Worm (Caenorhabditis elegans) whole organism, L3 larva: ENCODE data around the gene sra-9.

Experiments used
- R02D3.7 ChIP-seq: fragments of 150-350 bp; optimal IDR thresholded peaks from 2 replicates; lab custom pipeline; 2014; ENCODE audit warnings: missing biosample characterization, missing genetic modification characterization
- ama-1 ChIP-seq: fragments of 150-350 bp; optimal IDR thresholded peaks from 2 replicates; lab custom pipeline; 2018
- ceh-16 ChIP-seq: sonication (generic microtip); optimal IDR thresholded peaks from 2 replicates; lab custom pipeline; 2017; ENCODE audit warnings: missing biosample characterization, missing genetic modification characterization
- ceh-9 ChIP-seq: sonication (generic microtip); optimal IDR thresholded peaks from 2 replicates; lab custom pipeline; 2018; ENCODE audit warnings: missing biosample characterization, missing genetic modification characterization
- daf-12 ChIP-seq: fragments of 150-350 bp; optimal IDR thresholded peaks from 2 replicates; lab custom pipeline; 2014; ENCODE audit warnings: missing biosample characterization, missing genetic modification reagents, missing genetic modification characterization
- egl-27 ChIP-seq: sonication (generic microtip); optimal IDR thresholded peaks from 4 replicates; lab custom pipeline; 2017; ENCODE audit warnings: missing biosample characterization, missing genetic modification reagents, missing genetic modification characterization
- egl-5 ChIP-seq: fragments of 150-350 bp; optimal IDR thresholded peaks from 2 replicates; lab custom pipeline; 2017; ENCODE audit warnings: missing biosample characterization, missing genetic modification reagents, missing genetic modification characterization, inconsistent platforms
- elt-1 ChIP-seq: fragments of 150-350 bp; optimal IDR thresholded peaks from 2 replicates; lab custom pipeline; 2014; ENCODE audit warnings: missing biosample characterization, missing genetic modification characterization
- elt-2 ChIP-seq: sonication (generic microtip); optimal IDR thresholded peaks from 2 replicates; lab custom pipeline; 2016; ENCODE audit warnings: missing genetic modification reagents, mild to moderate bottlenecking, missing genetic modification characterization, missing compliant biosample characterization
- elt-3 ChIP-seq, 3 experiments: fragments of 150-350 bp in 1 of 3; sonication (generic microtip) in 2 of 3; optimal IDR thresholded peaks; 2 replicates in 2 of 3; 4 replicates in 1 of 3; lab custom pipeline; 2014 to 2017; ENCODE audit warnings: missing biosample characterization in 3 of 3, missing genetic modification characterization in 3 of 3
- eor-1 ChIP-seq, 2 experiments: fragments of 150-350 bp; optimal IDR thresholded peaks; 2 replicates each; lab custom pipeline; 2014 to 2018; ENCODE audit warnings: missing biosample characterization in 2 of 2, missing genetic modification characterization in 2 of 2
- fkh-2 ChIP-seq: fragments of 150-350 bp; optimal IDR thresholded peaks from 2 replicates; lab custom pipeline; 2014; ENCODE audit warnings: missing biosample characterization, missing genetic modification reagents, missing genetic modification characterization
- fos-1 ChIP-seq: fragments of 150-350 bp; optimal IDR thresholded peaks from 2 replicates; lab custom pipeline; 2014; ENCODE audit warnings: missing biosample characterization, missing genetic modification characterization
- hmg-11 ChIP-seq: sonication (generic microtip); optimal IDR thresholded peaks from 2 replicates; lab custom pipeline; 2016; ENCODE audit warnings: missing genetic modification characterization, missing compliant biosample characterization
- jun-1 ChIP-seq: fragments of 150-350 bp; optimal IDR thresholded peaks from 2 replicates; lab custom pipeline; 2014; ENCODE audit warnings: missing biosample characterization, missing genetic modification reagents, missing genetic modification characterization
- lin-39 ChIP-seq: fragments of 150-350 bp; optimal IDR thresholded peaks from 2 replicates; lab custom pipeline; 2018; ENCODE audit warnings: missing biosample characterization, missing genetic modification reagents, missing genetic modification characterization
- mml-1 ChIP-seq: fragments of 150-350 bp; sonication (generic microtip); optimal IDR thresholded peaks from 3 replicates; lab custom pipeline; 2014; ENCODE audit warnings: missing biosample characterization, missing genetic modification characterization
- nfya-1 ChIP-seq: sonication (generic microtip); optimal IDR thresholded peaks from 2 replicates; lab custom pipeline; 2017; ENCODE audit warnings: missing genetic modification characterization, mild to moderate bottlenecking, missing compliant biosample characterization, antibody characterized with exemption, moderate library complexity; ENCODE audit not compliant: insufficient read depth
- nhr-12 ChIP-seq: fragments of 150-350 bp; optimal IDR thresholded peaks from 2 replicates; lab custom pipeline; 2014; ENCODE audit warnings: missing biosample characterization, missing genetic modification characterization
- nhr-23 ChIP-seq: fragments of 150-350 bp; optimal IDR thresholded peaks from 2 replicates; lab custom pipeline; 2014; ENCODE audit warnings: missing biosample characterization, missing genetic modification reagents, missing genetic modification characterization
- nhr-237 ChIP-seq: fragments of 150-350 bp; optimal IDR thresholded peaks from 2 replicates; lab custom pipeline; 2014; ENCODE audit warnings: missing biosample characterization, missing genetic modification characterization
- nhr-25 ChIP-seq: sonication (generic microtip); optimal IDR thresholded peaks from 2 replicates; lab custom pipeline; 2017; ENCODE audit warnings: missing biosample characterization, missing genetic modification characterization
- nhr-43 ChIP-seq: sonication (generic microtip); optimal IDR thresholded peaks from 2 replicates; lab custom pipeline; 2016; ENCODE audit warnings: mild to moderate bottlenecking, missing genetic modification characterization, missing compliant biosample characterization; ENCODE audit not compliant: poor library complexity, severe bottlenecking
- nhr-67 ChIP-seq: fragments of 150-350 bp; optimal IDR thresholded peaks from 2 replicates; lab custom pipeline; 2014; ENCODE audit warnings: missing biosample characterization, missing genetic modification characterization
- nhr-77 ChIP-seq: fragments of 150-350 bp; optimal IDR thresholded peaks from 2 replicates; lab custom pipeline; 2014; ENCODE audit warnings: missing biosample characterization, missing genetic modification characterization
- pha-4 ChIP-seq: fragments of 150-350 bp; optimal IDR thresholded peaks from 2 replicates; lab custom pipeline; 2014; ENCODE audit warnings: missing biosample characterization, missing genetic modification reagents, missing genetic modification characterization
- pqm-1 ChIP-seq: fragments of 150-350 bp; optimal IDR thresholded peaks from 2 replicates; lab custom pipeline; 2017; ENCODE audit warnings: missing biosample characterization, missing genetic modification characterization, inconsistent platforms
- tbx-2 ChIP-seq: sonication (generic microtip); optimal IDR thresholded peaks from 2 replicates; lab custom pipeline; 2016; ENCODE audit warnings: mild to moderate bottlenecking, missing genetic modification characterization, missing compliant biosample characterization
- unc-39 ChIP-seq: sonication (generic microtip); optimal IDR thresholded peaks from 4 replicates; lab custom pipeline; 2017; ENCODE audit warnings: missing biosample characterization, missing genetic modification characterization
- unc-62 ChIP-seq: fragments of 150-350 bp; sonication (generic microtip); optimal IDR thresholded peaks from 4 replicates; lab custom pipeline; 2014; ENCODE audit warnings: missing biosample characterization, missing genetic modification reagents, missing genetic modification characterization
- ztf-11 ChIP-seq: fragments of 150-350 bp; optimal IDR thresholded peaks from 2 replicates; lab custom pipeline; 2014; ENCODE audit warnings: missing biosample characterization, missing genetic modification characterization

Gene sra-9

DNA sequence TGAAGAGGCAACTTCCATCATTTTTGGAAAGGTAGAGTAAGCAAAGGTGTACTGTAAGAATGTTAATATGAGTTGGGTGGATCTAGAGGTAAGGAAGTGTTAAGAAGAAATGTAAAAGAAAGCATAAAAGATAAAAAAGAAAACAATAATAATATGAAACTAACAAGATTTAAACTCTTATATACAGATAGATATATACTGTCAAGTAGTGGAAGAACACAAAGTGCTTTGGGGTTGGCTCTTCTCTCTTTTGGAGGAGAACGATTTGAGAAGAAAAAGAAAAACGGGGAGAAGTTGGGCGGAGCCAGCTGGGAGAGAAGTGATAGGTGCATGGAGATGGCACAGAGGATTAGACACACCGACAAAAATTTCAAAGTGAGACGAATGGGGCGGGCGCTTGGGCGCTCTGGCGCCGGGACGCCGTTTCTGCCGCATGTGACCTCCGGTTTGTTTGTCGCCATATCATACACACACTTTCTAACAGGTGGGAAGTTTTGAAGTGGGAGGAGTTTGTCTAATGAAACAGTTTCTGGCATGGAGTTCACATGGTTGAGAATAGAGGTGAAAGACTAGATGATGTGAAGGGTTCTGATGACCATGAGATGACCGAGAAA lies 44.7 kb upstream of the sra-9 start, which contains the start of gene T19H5.4 (continued):
- TF ChIP-seq elt-1 (no peak), egl-5 (no peak), eor-1 (tag; optimal IDR thresholded peaks at IDR 0.05; lab: Kevin White, UChicago) (no peak), ceh-9 (tag; lab: Kevin White, UChicago) (no peak), hmg-11 (tag; lab: Kevin White, UChicago) (no peak), nhr-43 (tag; lab: Kevin White, UChicago) (peak; percentile 59), egl-27 (tag; lab: Kevin White, UChicago) (no peak), elt-2 (tag; lab: Kevin White, UChicago) (peak; percentile 82), nhr-237 (tag; lab: Kevin White, UChicago) (no peak), nhr-12 (tag; lab: Kevin White, UChicago) (no peak)

DNA sequence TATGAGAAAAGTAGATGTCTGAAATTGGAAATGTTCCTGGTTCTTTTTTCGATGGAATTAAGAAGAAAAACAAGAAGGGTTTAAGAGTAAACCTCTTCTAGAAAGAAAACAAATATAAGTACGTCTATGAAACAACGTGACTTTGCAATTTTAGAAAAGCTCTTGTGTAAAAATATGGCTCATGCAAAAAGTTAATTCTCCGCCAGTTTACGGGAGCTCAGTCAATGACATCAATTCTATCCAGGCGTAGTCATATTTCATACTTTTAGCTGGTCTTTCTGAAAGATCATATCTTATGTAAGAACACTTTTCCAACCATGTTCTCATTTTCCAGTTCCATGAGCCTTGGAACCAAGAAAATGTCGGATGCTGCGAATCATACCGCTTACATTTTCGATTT lies 42.2 kb upstream of the sra-9 start:
- TF ChIP-seq eor-1 (tag; optimal IDR thresholded peaks at IDR 0.05; lab: Kevin White, UChicago) (no peak), fos-1 (no peak), ztf-11 (tag; lab: Kevin White, UChicago) (no peak), nhr-77 (tag; lab: Kevin White, UChicago) (no peak), unc-39 (tag; lab: Kevin White, UChicago) (no peak), ceh-16 (tag; lab: Kevin White, UChicago) (no peak), ceh-9 (tag; lab: Kevin White, UChicago) (no peak), nhr-67 (tag; lab: Kevin White, UChicago) (no peak), nhr-23 (no peak), unc-62 (no peak), nhr-237 (tag; lab: Kevin White, UChicago) (no peak), fkh-2 (no peak), R02D3.7 (tag; lab: Kevin White, UChicago) (no peak), tbx-2 (tag; lab: Kevin White, UChicago) (no peak)

- TF ChIP-seq pqm-1 (tag; lab: Kevin White, UChicago), result no peak
- no peak for TF ChIP-seq nhr-12 (tag; lab: Kevin White, UChicago)
- no peak for TF ChIP-seq ceh-9 (tag; lab: Kevin White, UChicago)
- TF ChIP-seq nhr-43 (tag; lab: Kevin White, UChicago), result peak; percentile 33
These were observed 41.5 kb upstream of the sra-9 start for ce11 chrII:9490589-9490988.

ce11 chrII:9491045-9491444 lies 41.1 kb upstream of the sra-9 start:
- TF ChIP-seq pha-4 (tag; lab: Kevin White, UChicago) (peak; percentile 40), nfya-1 (tag; lab: Kevin White, UChicago) (no peak), daf-12 (tag; lab: Kevin White, UChicago) (no peak), elt-3 (tag; optimal IDR thresholded peaks at IDR 0.05; lab: Kevin White, UChicago) (no peak), ztf-11 (tag; lab: Kevin White, UChicago) (no peak), hmg-11 (tag; lab: Kevin White, UChicago) (peak; percentile 19), jun-1 (tag; lab: Kevin White, UChicago) (no peak), nhr-25 (tag; lab: Kevin White, UChicago) (no peak), lin-39 (tag; lab: Kevin White, UChicago) (peak; percentile 8)

DNA sequence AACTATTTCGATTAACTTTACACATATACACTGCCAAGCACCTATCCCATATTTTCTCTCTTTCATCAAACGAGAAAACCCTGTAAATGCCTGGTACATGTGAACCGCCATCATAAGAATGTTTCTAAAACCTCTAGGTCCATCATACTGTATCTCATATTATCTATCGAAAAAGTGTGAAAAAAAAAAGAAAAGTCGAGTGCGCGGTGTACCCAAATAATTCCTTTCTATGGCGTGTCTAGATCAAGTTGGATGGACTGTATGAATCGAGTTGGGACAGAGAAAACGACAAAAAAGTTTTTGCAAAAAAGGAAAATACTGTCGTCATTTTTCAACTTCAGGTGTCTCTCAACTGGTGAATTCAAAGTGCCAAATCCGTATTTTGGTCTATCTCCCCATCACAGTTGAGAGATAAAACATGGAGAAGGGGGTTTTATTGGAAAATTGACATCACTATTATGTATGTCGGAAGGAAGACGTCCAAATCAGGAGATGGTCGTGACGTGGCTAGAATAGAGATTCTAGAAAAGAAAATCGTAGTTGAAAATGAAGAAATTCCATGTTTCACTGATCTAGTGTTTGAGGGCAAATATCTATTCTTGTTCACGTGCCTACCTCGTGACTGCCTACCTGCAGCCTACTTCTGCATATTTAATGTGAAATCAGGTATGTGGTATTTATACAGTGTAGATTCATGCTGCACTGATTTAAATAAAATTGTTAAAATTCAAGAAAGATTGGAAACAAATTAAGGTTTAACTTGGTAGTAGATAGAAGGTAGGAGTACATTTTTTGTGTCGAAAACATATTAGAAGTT lies 38.7 kb upstream of the sra-9 start:
- TF ChIP-seq elt-1, result no peak
- no peak for TF ChIP-seq eor-1 (tag; optimal IDR thresholded peaks at IDR 0.05; lab: Kevin White, UChicago)
- TF ChIP-seq unc-62, result no peak
- peak; percentile 24 for TF ChIP-seq mml-1 (tag; lab: Kevin White, UChicago)
- TF ChIP-seq daf-12 (tag; lab: Kevin White, UChicago), result no peak
- no peak for TF ChIP-seq pqm-1 (tag; lab: Kevin White, UChicago)
- no peak for TF ChIP-seq nhr-237 (tag; lab: Kevin White, UChicago)
- peak; percentile 42 for TF ChIP-seq nhr-43 (tag; lab: Kevin White, UChicago)
- TF ChIP-seq ama-1 (lab: Kevin White, UChicago), result no peak
